Fruit fly (Drosophila melanogaster): ENCODE data around the gene Acn.

dm6 chr2L:19002468-19002867 is 42.7 kb upstream of the Acn start:
- TF ChIP-seq Hr39 (GFP tag; optimal IDR thresholded peaks at IDR 0.05) (no peak), fkh (GFP tag; optimal IDR thresholded peaks at IDR 0.05) (no peak)
